Worm (Caenorhabditis elegans): ENCODE measurements around the gene jtr-1.

DNA sequence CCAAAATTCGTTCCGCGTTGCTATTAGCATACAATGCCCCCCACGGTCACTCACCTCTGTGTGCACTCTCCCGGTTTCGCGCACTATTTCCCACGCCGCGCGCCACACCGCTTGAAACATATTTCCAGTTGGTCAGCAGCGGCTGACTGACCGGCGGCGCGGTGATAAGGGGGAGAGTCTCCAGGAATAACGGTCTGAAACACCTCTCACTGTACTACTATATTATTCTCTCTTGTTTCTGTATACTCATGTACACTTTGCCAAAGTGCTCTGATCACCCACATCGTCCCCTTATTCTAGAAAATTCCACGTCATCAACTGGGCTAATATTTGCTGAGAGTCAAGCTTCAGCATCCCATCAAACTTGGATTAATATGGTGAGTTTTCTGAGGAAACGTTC, 34.8 kb upstream of the jtr-1 start, which contains the start of gene nhr-41:
- TF ChIP-seq lin-13 (GFP tag; optimal IDR thresholded peaks at IDR 0.05) = no peak
- no peak for TF ChIP-seq unc-62 (GFP tag; optimal IDR thresholded peaks at IDR 0.05)
- TF ChIP-seq ZK546.5 (tag; optimal IDR thresholded peaks at IDR 0.05) = no peak
- no peak for TF ChIP-seq nhr-11 (tag; optimal IDR thresholded peaks at IDR 0.05)
- TF ChIP-seq peb-1 (tag; optimal IDR thresholded peaks at IDR 0.05) = no peak
- no peak for TF ChIP-seq ama-1 (optimal IDR thresholded peaks at IDR 0.05)
- TF ChIP-seq ceh-82 (tag; optimal IDR thresholded peaks at IDR 0.05) = no peak
- no peak for TF ChIP-seq snpc-4 (tag; optimal IDR thresholded peaks at IDR 0.05)
- no peak for TF ChIP-seq unc-39 (tag; optimal IDR thresholded peaks at IDR 0.05)
- TF ChIP-seq nhr-237 (tag; optimal IDR thresholded peaks at IDR 0.05) = no peak
- no peak for TF ChIP-seq mab-5 (tag; optimal IDR thresholded peaks at IDR 0.05)
